Worm (Caenorhabditis elegans): Measurements from ENCODE around the gene gst-6.

DNA sequence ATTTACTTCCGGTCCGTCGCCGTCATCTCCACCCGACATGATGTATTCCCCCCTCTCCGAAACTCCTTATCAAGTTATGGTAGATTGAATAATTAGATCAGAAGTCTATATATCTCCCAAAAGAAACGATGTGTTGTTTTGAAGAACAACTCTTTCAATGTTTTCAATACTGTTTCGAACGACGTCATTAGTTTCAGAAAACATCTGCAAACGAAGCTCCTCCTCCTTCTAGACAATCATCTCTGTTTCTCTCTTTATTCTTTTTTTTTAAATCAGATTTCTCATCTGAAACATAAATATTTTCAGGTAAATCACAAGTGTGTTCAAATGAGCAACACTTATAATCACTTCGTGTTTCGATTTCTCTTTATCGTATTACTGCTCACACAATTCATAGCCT lies 29.8 kb upstream of the gst-6 start, which contains the start of gene T23B7.3:
- no peak for TF ChIP-seq nhr-77 (tag; optimal IDR thresholded peaks at IDR 0.05)
- TF ChIP-seq egl-27 (tag; optimal IDR thresholded peaks at IDR 0.05) = no peak
- TF ChIP-seq lin-13 (GFP tag; optimal IDR thresholded peaks at IDR 0.05) = no peak
- TF ChIP-seq fkh-10 (GFP tag; optimal IDR thresholded peaks at IDR 0.05) = no peak
- TF ChIP-seq elt-3 (tag; optimal IDR thresholded peaks at IDR 0.05) = no peak
- no peak for TF ChIP-seq aly-2 (tag; optimal IDR thresholded peaks at IDR 0.05)
- TF ChIP-seq mdl-1 (tag; optimal IDR thresholded peaks at IDR 0.05) = no peak
- TF ChIP-seq pag-3 (tag; optimal IDR thresholded peaks at IDR 0.05; ENCODE audit: borderline replicate concordance, insufficient read depth) = no peak
- no peak for TF ChIP-seq ztf-4 (tag; optimal IDR thresholded peaks at IDR 0.05)
